Fruit fly (Drosophila melanogaster): ENCODE results near the gene Hyls1.

Hyls1 gene

DNA sequence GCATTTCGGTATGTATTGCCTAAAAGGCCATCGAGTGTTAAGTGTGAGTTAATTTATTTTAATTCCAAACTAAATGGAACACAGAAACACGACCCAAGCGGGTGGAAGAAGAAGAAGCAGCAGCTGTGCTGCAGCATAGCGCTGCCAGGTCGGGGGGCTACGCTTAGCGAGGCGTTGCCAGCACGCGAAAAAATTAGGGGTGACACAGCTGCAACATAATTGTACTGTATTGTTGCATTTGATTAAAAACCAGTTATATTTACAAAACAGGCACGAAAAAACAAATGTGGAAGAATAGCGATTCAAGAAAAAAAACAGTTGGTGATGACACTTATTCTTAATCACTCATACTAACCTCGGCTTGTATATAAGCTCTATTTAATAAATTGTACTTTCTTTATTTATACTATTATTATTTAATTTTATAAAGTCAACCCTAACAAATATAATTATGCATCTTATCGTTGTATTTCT is 2.2 kb downstream of the Hyls1 start (continued):
- TF ChIP-seq Ets97D (GFP tag; optimal IDR thresholded peaks at IDR 0.05) (peak; percentile 44), CG1602 (GFP tag; optimal IDR thresholded peaks at IDR 0.05) (peak; percentile 65), gsb-n (tag; optimal IDR thresholded peaks at IDR 0.05) (no peak), CG15696 (tag; optimal IDR thresholded peaks at IDR 0.05) (peak; percentile 59), ro (GFP tag; IDR thresholded peaks at IDR 0.05) (peak; percentile 50), CG13424 (tag; optimal IDR thresholded peaks at IDR 0.05) (peak; percentile 81), pum (GFP tag; optimal IDR thresholded peaks at IDR 0.05) (peak; percentile 53), onecut (GFP tag; IDR thresholded peaks at IDR 0.05) (peak; percentile 41; the same call in 1 of the 2 replicates), croc (GFP tag; conservative IDR thresholded peaks at IDR 0.05) (peak; percentile 53; the same call in 2 of the 3 replicates), CG18011 (GFP tag; optimal IDR thresholded peaks at IDR 0.05) (peak; percentile 12), cg (GFP tag; optimal IDR thresholded peaks at IDR 0.05) (no peak), Xrp1 (GFP tag; IDR thresholded peaks at IDR 0.05) (peak; percentile 64), oc (tag; optimal IDR thresholded peaks at IDR 0.05) (no peak), mld (GFP tag; IDR thresholded peaks at IDR 0.05; ENCODE audit: partially characterized antibody) (peak; percentile 44; the same call in 1 of the 3 replicates), CG12391 (tag; optimal IDR thresholded peaks at IDR 0.05) (peak; percentile 81), CG11696 (GFP tag; IDR thresholded peaks at IDR 0.05) (0 out of 2 replicates have a peak, but pooled peaks have one; percentile 26), CG16779 (GFP tag; IDR thresholded peaks at IDR 0.05) (peak; percentile 64; the same call in 1 of the 2 replicates), ems (GFP tag; optimal IDR thresholded peaks at IDR 0.05) (peak; percentile 34), trem (tag; optimal IDR thresholded peaks at IDR 0.05) (peak; percentile 37), CG7745 (tag; optimal IDR thresholded peaks at IDR 0.05) (no peak), pnt (GFP tag; optimal IDR thresholded peaks at IDR 0.05) (peak; percentile 63), schlank (tag; optimal IDR thresholded peaks at IDR 0.05) (peak; percentile 26), CG11560 (tag; IDR thresholded peaks at IDR 0.05) (peak; percentile 49; the same call in 1 of the 3 replicates), Camta (GFP tag; optimal IDR thresholded peaks at IDR 0.05) (peak; percentile 8), ase (GFP tag; IDR thresholded peaks at IDR 0.05) (peak; percentile 75; the same call in 2 of the 3 replicates), bcd (GFP tag; optimal IDR thresholded peaks at IDR 0.05) (peak; percentile 75), ewg (GFP tag; optimal IDR thresholded peaks at IDR 0.05) (peak; percentile 49), CG12659 (GFP tag; optimal IDR thresholded peaks at IDR 0.05) (peak; percentile 84), ind (GFP tag; optimal IDR thresholded peaks at IDR 0.05) (peak; percentile 75), Atf6 (GFP tag; IDR thresholded peaks at IDR 0.05) (peak; percentile 77), lola (GFP tag; optimal IDR thresholded peaks at IDR 0.05) (peak in 1 of 3 experiments; percentile 65), CG6683 (GFP tag; optimal IDR thresholded peaks at IDR 0.05) (no peak), Taf1 (GFP tag; IDR thresholded peaks at IDR 0.05) (peak; percentile 62; the same call in 1 of the 2 replicates), PHDP (tag; optimal IDR thresholded peaks at IDR 0.05) (no peak), Side (GFP tag; optimal IDR thresholded peaks at IDR 0.05) (peak; percentile 19), CG15601 (tag; optimal IDR thresholded peaks at IDR 0.05) (no peak), bowl (GFP tag; IDR thresholded peaks at IDR 0.05) (peak; percentile 60; the same call in 1 of the 2 replicates), ranshi (GFP tag; IDR thresholded peaks at IDR 0.05) (peak; percentile 80), Xbp1 (GFP tag; optimal IDR thresholded peaks at IDR 0.05) (peak; percentile 80), Opbp (GFP tag; IDR thresholded peaks at IDR 0.05; ENCODE audit: partially characterized antibody) (peak; percentile 76), Kr (GFP tag; optimal IDR thresholded peaks at IDR 0.05) (no peak), jumu (GFP tag; optimal IDR thresholded peaks at IDR 0.05) (peak; percentile 71), NK7.1 (GFP tag; optimal IDR thresholded peaks at IDR 0.05) (no peak), MBD-R2 (GFP tag; IDR thresholded peaks at IDR 0.05) (peak; percentile 77), nau (GFP tag; optimal IDR thresholded peaks at IDR 0.05) (no peak), kni (GFP tag; optimal IDR thresholded peaks at IDR 0.05) (no peak), CG43689 (GFP tag; IDR thresholded peaks at IDR 0.05) (peak; percentile 47; the same call in 1 of the 2 replicates), Meics (GFP tag; optimal IDR thresholded peaks at IDR 0.05) (peak; percentile 79), Hsf (GFP tag; optimal IDR thresholded peaks at IDR 0.05) (peak; percentile 54), CG17186 (GFP tag; optimal IDR thresholded peaks at IDR 0.05) (peak; percentile 8)
